Worm (Caenorhabditis elegans) whole organism, L1 larva: ENCODE measurements around the gene R13D11.3.

Experiments used
- lin-15B ChIP-seq: fragments of 150-350 bp; sonication (generic microtip); optimal IDR thresholded peaks from 3 replicates; lab custom pipeline; 2014; ENCODE audit warnings: missing biosample characterization, missing genetic modification characterization
- lin-39 ChIP-seq: fragments of 150-350 bp; optimal IDR thresholded peaks from 2 replicates; lab custom pipeline; 2014; ENCODE audit warnings: missing biosample characterization, missing genetic modification reagents, missing genetic modification characterization

- no peak for TF ChIP-seq lin-39
- no peak for TF ChIP-seq lin-15B (tag; lab: Kevin White, UChicago)
Observed at ce11 chrV:777285-777684, 37.5 kb upstream of the R13D11.3 start, which contains the start of gene R09E12.9.
